Worm (Caenorhabditis elegans) whole organism, L3 larva: ENCODE data around the gene Y66A7A.7.
A peak's percentile ranks its signal among the peaks of the same experiment; 100 is the strongest.

Experiments
- R02D3.7 ChIP-seq: fragments of 150-350 bp; optimal IDR thresholded peaks from 2 replicates; lab custom pipeline; 2014; ENCODE audit warnings: missing biosample characterization, missing genetic modification characterization
- ZK546.5 ChIP-seq: sonication (generic microtip); optimal IDR thresholded peaks from 2 replicates; lab custom pipeline; 2017; ENCODE audit warnings: missing biosample characterization, missing genetic modification characterization
- ama-1 ChIP-seq: fragments of 150-350 bp; optimal IDR thresholded peaks from 2 replicates; lab custom pipeline; 2018
- ceh-16 ChIP-seq: sonication (generic microtip); optimal IDR thresholded peaks from 2 replicates; lab custom pipeline; 2017; ENCODE audit warnings: missing biosample characterization, missing genetic modification characterization
- ceh-28 ChIP-seq: fragments of 150-350 bp; optimal IDR thresholded peaks from 2 replicates; lab custom pipeline; 2014; ENCODE audit warnings: missing biosample characterization, missing genetic modification reagents, missing genetic modification characterization
- ceh-82 ChIP-seq: fragments of 150-350 bp; optimal IDR thresholded peaks from 2 replicates; lab custom pipeline; 2014; ENCODE audit warnings: missing biosample characterization, missing genetic modification characterization
- ceh-9 ChIP-seq: sonication (generic microtip); optimal IDR thresholded peaks from 2 replicates; lab custom pipeline; 2018; ENCODE audit warnings: missing biosample characterization, missing genetic modification characterization
- daf-12 ChIP-seq: fragments of 150-350 bp; optimal IDR thresholded peaks from 2 replicates; lab custom pipeline; 2014; ENCODE audit warnings: missing biosample characterization, missing genetic modification reagents, missing genetic modification characterization
- egl-27 ChIP-seq: sonication (generic microtip); optimal IDR thresholded peaks from 4 replicates; lab custom pipeline; 2017; ENCODE audit warnings: missing biosample characterization, missing genetic modification reagents, missing genetic modification characterization
- elt-1 ChIP-seq: fragments of 150-350 bp; optimal IDR thresholded peaks from 2 replicates; lab custom pipeline; 2014; ENCODE audit warnings: missing biosample characterization, missing genetic modification characterization
- elt-2 ChIP-seq: sonication (generic microtip); optimal IDR thresholded peaks from 2 replicates; lab custom pipeline; 2016; ENCODE audit warnings: missing genetic modification reagents, mild to moderate bottlenecking, missing genetic modification characterization, missing compliant biosample characterization
- elt-3 ChIP-seq, 3 experiments: fragments of 150-350 bp in 1 of 3; sonication (generic microtip) in 2 of 3; optimal IDR thresholded peaks; 2 replicates in 2 of 3; 4 replicates in 1 of 3; lab custom pipeline; 2014 to 2017; ENCODE audit warnings: missing biosample characterization in 3 of 3, missing genetic modification characterization in 3 of 3
- fkh-10 ChIP-seq: sonication (generic microtip); optimal IDR thresholded peaks from 2 replicates; lab custom pipeline; 2017; ENCODE audit warnings: missing biosample characterization, missing genetic modification reagents, missing genetic modification characterization
- fos-1 ChIP-seq: fragments of 150-350 bp; optimal IDR thresholded peaks from 2 replicates; lab custom pipeline; 2014; ENCODE audit warnings: missing biosample characterization, missing genetic modification characterization
- hmg-11 ChIP-seq: sonication (generic microtip); optimal IDR thresholded peaks from 2 replicates; lab custom pipeline; 2016; ENCODE audit warnings: missing genetic modification characterization, missing compliant biosample characterization
- jun-1 ChIP-seq: fragments of 150-350 bp; optimal IDR thresholded peaks from 2 replicates; lab custom pipeline; 2014; ENCODE audit warnings: missing biosample characterization, missing genetic modification reagents, missing genetic modification characterization
- lin-15B ChIP-seq: fragments of 150-350 bp; optimal IDR thresholded peaks from 2 replicates; lab custom pipeline; 2014; ENCODE audit warnings: missing biosample characterization, missing genetic modification characterization
- lin-39 ChIP-seq: fragments of 150-350 bp; optimal IDR thresholded peaks from 2 replicates; lab custom pipeline; 2018; ENCODE audit warnings: missing biosample characterization, missing genetic modification reagents, missing genetic modification characterization
- lsy-12 ChIP-seq: sonication (generic microtip); optimal IDR thresholded peaks from 2 replicates; lab custom pipeline; 2016; ENCODE audit warnings: mild to moderate bottlenecking, missing genetic modification characterization, missing compliant biosample characterization
- mdl-1 ChIP-seq: fragments of 150-350 bp; optimal IDR thresholded peaks from 2 replicates; lab custom pipeline; 2014; ENCODE audit warnings: missing biosample characterization, missing genetic modification characterization
- nfya-1 ChIP-seq: sonication (generic microtip); optimal IDR thresholded peaks from 2 replicates; lab custom pipeline; 2017; ENCODE audit warnings: missing genetic modification characterization, mild to moderate bottlenecking, missing compliant biosample characterization, antibody characterized with exemption, moderate library complexity; ENCODE audit not compliant: insufficient read depth
- nhr-12 ChIP-seq: fragments of 150-350 bp; optimal IDR thresholded peaks from 2 replicates; lab custom pipeline; 2014; ENCODE audit warnings: missing biosample characterization, missing genetic modification characterization
- nhr-23 ChIP-seq: fragments of 150-350 bp; optimal IDR thresholded peaks from 2 replicates; lab custom pipeline; 2014; ENCODE audit warnings: missing biosample characterization, missing genetic modification reagents, missing genetic modification characterization
- nhr-237 ChIP-seq: fragments of 150-350 bp; optimal IDR thresholded peaks from 2 replicates; lab custom pipeline; 2014; ENCODE audit warnings: missing biosample characterization, missing genetic modification characterization
- nhr-25 ChIP-seq: sonication (generic microtip); optimal IDR thresholded peaks from 2 replicates; lab custom pipeline; 2017; ENCODE audit warnings: missing biosample characterization, missing genetic modification characterization
- nhr-76 ChIP-seq: fragments of 150-350 bp; sonication (generic microtip); optimal IDR thresholded peaks from 5 replicates; lab custom pipeline; 2014; ENCODE audit warnings: missing biosample characterization, missing genetic modification characterization
- nhr-77 ChIP-seq: fragments of 150-350 bp; optimal IDR thresholded peaks from 2 replicates; lab custom pipeline; 2014; ENCODE audit warnings: missing biosample characterization, missing genetic modification characterization
- pha-4 ChIP-seq: fragments of 150-350 bp; optimal IDR thresholded peaks from 2 replicates; lab custom pipeline; 2014; ENCODE audit warnings: missing biosample characterization, missing genetic modification reagents, missing genetic modification characterization
- pqm-1 ChIP-seq: fragments of 150-350 bp; optimal IDR thresholded peaks from 2 replicates; lab custom pipeline; 2017; ENCODE audit warnings: missing biosample characterization, missing genetic modification characterization, inconsistent platforms
- sea-2 ChIP-seq: fragments of 150-350 bp; sonication (generic microtip); optimal IDR thresholded peaks from 4 replicates; lab custom pipeline; 2014; ENCODE audit warnings: missing biosample characterization, missing genetic modification reagents, missing genetic modification characterization
- skn-1 ChIP-seq: fragments of 150-350 bp; optimal IDR thresholded peaks from 2 replicates; lab custom pipeline; 2014; ENCODE audit warnings: missing biosample characterization, missing genetic modification characterization
- snpc-4 ChIP-seq: fragments of 150-350 bp; optimal IDR thresholded peaks from 2 replicates; lab custom pipeline; 2014; ENCODE audit warnings: missing biosample characterization, missing genetic modification characterization
- unc-62 ChIP-seq: fragments of 150-350 bp; sonication (generic microtip); optimal IDR thresholded peaks from 4 replicates; lab custom pipeline; 2014; ENCODE audit warnings: missing biosample characterization, missing genetic modification reagents, missing genetic modification characterization
- ztf-11 ChIP-seq: fragments of 150-350 bp; optimal IDR thresholded peaks from 2 replicates; lab custom pipeline; 2014; ENCODE audit warnings: missing biosample characterization, missing genetic modification characterization

Y66A7A.7 gene

ce11 chrIII:11592096-11592495 is 37.2 kb downstream of the Y66A7A.7 start:
- TF ChIP-seq ceh-28 (tag; lab: Kevin White, UChicago), result peak; percentile 83
- no peak for TF ChIP-seq nhr-25
- TF ChIP-seq jun-1, result no peak

DNA sequence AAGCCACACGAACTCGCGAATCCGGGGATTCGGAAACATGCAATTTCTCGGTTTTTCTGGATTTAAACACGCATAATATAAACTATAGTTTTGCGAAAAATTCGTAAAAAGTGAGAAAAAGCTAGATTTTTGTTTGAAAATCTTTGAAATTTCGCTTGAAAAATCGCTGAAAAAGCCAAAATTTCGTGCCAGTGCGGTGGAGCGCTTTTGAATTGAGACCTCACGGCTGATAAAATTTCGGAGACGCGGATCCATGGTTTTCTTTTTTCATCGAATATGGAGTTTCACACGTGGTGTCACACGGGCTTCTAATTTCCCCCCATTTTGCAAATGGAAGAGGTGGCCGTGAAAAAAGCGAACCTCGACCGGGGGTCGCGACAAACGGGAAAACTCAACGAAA is 39.0 kb downstream of the Y66A7A.7 start:
- TF ChIP-seq fkh-10 (no peak), nhr-23 (no peak), daf-12 (tag; lab: Kevin White, UChicago) (no peak), pqm-1 (tag; lab: Kevin White, UChicago) (no peak), nhr-76 (tag; lab: Kevin White, UChicago) (no peak), elt-3 (tag; optimal IDR thresholded peaks at IDR 0.05; lab: Kevin White, UChicago) (no peak), nhr-25 (no peak), egl-27 (no peak), nfya-1 (tag; lab: Kevin White, UChicago) (no peak), mdl-1 (tag; lab: Kevin White, UChicago) (no peak), jun-1 (no peak), ceh-16 (tag; lab: Kevin White, UChicago) (no peak), nhr-12 (tag; lab: Kevin White, UChicago) (no peak)
- TF ChIP-seq, all 47 proteins: peak for 0

DNA sequence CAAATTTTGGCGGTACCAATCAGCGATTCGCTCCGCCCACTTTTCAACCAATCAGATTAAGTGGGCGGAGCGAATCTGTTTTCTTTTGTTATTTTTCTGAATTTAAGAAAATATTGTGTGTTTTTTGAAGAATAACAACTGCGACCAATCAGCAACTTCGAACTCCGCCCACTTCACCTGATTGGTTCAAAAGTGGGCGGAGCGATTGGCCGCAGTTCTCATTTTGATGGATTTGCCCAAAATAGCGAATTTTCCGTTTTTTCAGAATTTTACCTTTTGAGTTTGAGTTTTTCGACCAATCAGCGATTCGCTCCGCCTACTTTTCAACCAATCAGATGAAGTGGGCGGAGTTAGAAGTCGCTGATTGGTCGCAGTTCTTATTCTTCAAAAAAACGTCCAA is 39.9 kb downstream of the Y66A7A.7 start:
- TF ChIP-seq pqm-1 (tag; lab: Kevin White, UChicago), result no peak
- no peak for TF ChIP-seq nhr-237
- no peak for TF ChIP-seq unc-62 (GFP tag; lab: Kevin White, UChicago)
- no peak for TF ChIP-seq ceh-82 (tag; lab: Kevin White, UChicago)
- TF ChIP-seq lsy-12, result no peak
- TF ChIP-seq lin-15B, result no peak
- TF ChIP-seq nfya-1 (tag; lab: Kevin White, UChicago), result peak; percentile 65
- TF ChIP-seq hmg-11 (tag; lab: Kevin White, UChicago), result no peak

DNA sequence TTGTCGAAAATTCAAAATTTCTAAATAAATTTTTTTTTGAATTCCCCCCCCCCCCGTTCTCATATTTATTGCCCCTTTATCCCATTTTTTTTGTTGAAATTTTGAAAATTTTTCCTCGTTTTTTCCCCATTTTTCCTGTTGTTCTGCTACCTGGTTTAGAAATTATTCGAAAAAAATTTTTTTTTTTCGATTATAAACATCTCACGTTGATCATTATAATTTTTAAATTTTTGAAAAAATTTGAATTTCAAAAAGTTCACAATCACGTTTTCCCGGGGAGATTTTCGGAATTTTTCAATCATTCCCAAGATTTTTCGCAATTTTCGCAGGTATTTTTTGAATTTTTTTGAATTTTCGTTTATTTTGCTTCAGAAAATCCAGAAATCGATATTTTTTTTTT is 40.3 kb downstream of the Y66A7A.7 start, which contains the start of gene Y66D12A.3:
Y66D12A.3 (plus strand) TSS at position 301 of the 400 bp plus-strand sequence.
- TF ChIP-seq nhr-12 (tag; lab: Kevin White, UChicago), result no peak
- no peak for TF ChIP-seq nhr-77 (tag; lab: Kevin White, UChicago)
- no peak for TF ChIP-seq elt-1 (tag; lab: Kevin White, UChicago)
- no peak for TF ChIP-seq pha-4 (tag; lab: Kevin White, UChicago)
- no peak for TF ChIP-seq nfya-1 (tag; lab: Kevin White, UChicago)
- TF ChIP-seq elt-2 (tag; lab: Kevin White, UChicago), result no peak
- TF ChIP-seq sea-2 (GFP tag; lab: Kevin White, UChicago), result no peak
- TF ChIP-seq lin-39 (tag; lab: Kevin White, UChicago), result no peak
- no peak for TF ChIP-seq unc-62 (GFP tag; lab: Kevin White, UChicago)
- TF ChIP-seq ama-1, result no peak
- TF ChIP-seq nhr-237, result no peak

- TF ChIP-seq ceh-9 (tag; lab: Kevin White, UChicago), result no peak
- no peak for TF ChIP-seq ama-1
- TF ChIP-seq R02D3.7 (tag; lab: Kevin White, UChicago), result no peak
- TF ChIP-seq nfya-1 (tag; lab: Kevin White, UChicago), result peak; percentile 86
- TF ChIP-seq fos-1 (tag; lab: Kevin White, UChicago), result no peak
Observed at ce11 chrIII:11582569-11582968, 46.7 kb downstream of the Y66A7A.7 start.

DNA sequence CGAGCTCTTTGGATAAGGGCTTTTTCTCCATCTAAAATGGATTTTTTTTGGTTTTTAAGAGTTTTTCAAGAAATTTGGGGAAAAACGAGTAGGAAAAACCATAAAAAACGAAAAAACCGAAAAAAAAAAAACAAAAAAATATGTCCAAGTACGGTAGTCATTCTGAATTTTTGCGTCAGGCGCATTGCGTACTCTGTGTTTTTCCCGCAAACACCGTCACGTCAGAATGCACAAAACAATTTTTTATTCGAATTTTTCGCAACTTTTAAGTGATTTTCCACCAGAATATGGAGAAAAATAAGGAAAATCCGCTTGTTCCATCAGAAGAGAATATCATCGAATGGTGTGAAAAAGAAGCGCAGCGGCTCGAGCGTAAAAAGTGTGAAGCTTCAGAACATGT is 47.9 kb downstream of the Y66A7A.7 start, which contains the start of the genes Y66D12A.6 and ceh-92:
Y66D12A.6 (minus strand) TSS at position 31 of the 400 bp plus-strand sequence.
ceh-92 (plus strand) TSS at position 229 of the 400 bp plus-strand sequence.
- no peak for TF ChIP-seq ZK546.5 (tag; lab: Kevin White, UChicago)
- no peak for TF ChIP-seq nhr-77 (tag; lab: Kevin White, UChicago)
- TF ChIP-seq jun-1, result no peak
- TF ChIP-seq elt-2 (tag; lab: Kevin White, UChicago), result no peak
- no peak for TF ChIP-seq ztf-11 (tag; lab: Kevin White, UChicago)
- no peak for TF ChIP-seq ceh-9 (tag; lab: Kevin White, UChicago)
- TF ChIP-seq nhr-23, result no peak
- no peak for TF ChIP-seq R02D3.7 (tag; lab: Kevin White, UChicago)
- no peak for TF ChIP-seq skn-1 (tag; lab: Kevin White, UChicago)
- no peak for TF ChIP-seq lin-15B
- no peak for TF ChIP-seq elt-1 (tag; lab: Kevin White, UChicago)
- no peak for TF ChIP-seq snpc-4
- TF ChIP-seq fkh-10, result no peak
